Fruit fly (Drosophila melanogaster) whole organism, embryonic: Measurements from ENCODE around the gene CG15406.
A peak's percentile ranks its signal among the peaks of the same experiment; 100 is the strongest.

Experiments
- ATbp ChIP-seq: fragments of 200-800 bp; sonication (Bioruptor generic); optimal IDR thresholded peaks from 2 replicates; lab custom pipeline; 2017; ENCODE audit warnings: missing biosample characterization, mild to moderate bottlenecking, missing genetic modification characterization, missing genetic modification reagents
- Abd-B ChIP-seq: fragments of 200-800 bp; sonication (Bioruptor generic); optimal IDR thresholded peaks from 2 replicates; lab custom pipeline; 2018; ENCODE audit warnings: missing biosample characterization, mild to moderate bottlenecking, missing genetic modification characterization, moderate library complexity
- Antp ChIP-seq: fragments of 200-800 bp; sonication (Bioruptor generic); optimal IDR thresholded peaks from 3 replicates; lab custom pipeline; 2016; ENCODE audit warnings: missing biosample characterization, missing genetic modification characterization
- Blimp-1 ChIP-seq: fragments of 200-800 bp; sonication (Bioruptor generic); optimal IDR thresholded peaks from 3 replicates; lab custom pipeline; 2018; ENCODE audit warnings: missing biosample characterization, missing genetic modification characterization, mild to moderate bottlenecking, moderate library complexity, missing genetic modification reagents
- CG11695 ChIP-seq: fragments of 200-800 bp; sonication (Bioruptor generic); IDR thresholded peaks from 3 replicates; pipeline ENCODE4 v1.3.6; 2022; ENCODE audit warnings: missing biosample characterization, missing genetic modification characterization
- CG14050 ChIP-seq: fragments of 200-800 bp; sonication (Bioruptor generic); IDR thresholded peaks from 3 replicates; pipeline ENCODE4 v1.3.6; 2022; ENCODE audit warnings: missing biosample characterization, missing genetic modification characterization
- CG14965 ChIP-seq: fragments of 200-800 bp; sonication (Bioruptor generic); optimal IDR thresholded peaks from 2 replicates; lab custom pipeline; 2016; ENCODE audit warnings: missing biosample characterization, missing genetic modification characterization, borderline replicate concordance
- CG15011 ChIP-seq: fragments of 200-800 bp; sonication (Bioruptor generic); optimal IDR thresholded peaks from 3 replicates; lab custom pipeline; 2018; ENCODE audit warnings: missing biosample characterization, mild to moderate bottlenecking, missing genetic modification characterization
- CG15601 ChIP-seq: fragments of 200-800 bp; sonication (Bioruptor generic); optimal IDR thresholded peaks from 3 replicates; lab custom pipeline; 2019; ENCODE audit warnings: missing biosample characterization, mild to moderate bottlenecking, missing genetic modification characterization, moderate library complexity
- CG1602 ChIP-seq: fragments of 200-800 bp; sonication (Bioruptor generic); optimal IDR thresholded peaks from 3 replicates; lab custom pipeline; 2016; ENCODE audit warnings: missing biosample characterization, missing genetic modification characterization
- CG17385 ChIP-seq: fragments of 200-800 bp; sonication (Bioruptor generic); optimal IDR thresholded peaks from 3 replicates; lab custom pipeline; 2018; ENCODE audit warnings: missing biosample characterization, mild to moderate bottlenecking, missing genetic modification characterization
- CG17802 ChIP-seq: fragments of 200-800 bp; sonication (Bioruptor generic); optimal IDR thresholded peaks from 2 replicates; lab custom pipeline; 2018; ENCODE audit warnings: missing biosample characterization, mild to moderate bottlenecking, missing genetic modification characterization, moderate library complexity
- CG18011 ChIP-seq: fragments of 200-800 bp; sonication (Bioruptor generic); optimal IDR thresholded peaks from 2 replicates; lab custom pipeline; 2017; ENCODE audit warnings: missing biosample characterization, missing genetic modification characterization, mild to moderate bottlenecking, moderate library complexity, missing genotype
- CG18476 ChIP-seq: fragments of 200-800 bp; sonication (Bioruptor generic); optimal IDR thresholded peaks from 2 replicates; lab custom pipeline; 2016; ENCODE audit warnings: missing biosample characterization, mild to moderate bottlenecking, missing genetic modification characterization
- CG18619 ChIP-seq: fragments of 200-800 bp; sonication (Bioruptor generic); optimal IDR thresholded peaks from 3 replicates; lab custom pipeline; 2017; ENCODE audit warnings: missing biosample characterization, mild to moderate bottlenecking, missing genetic modification characterization
- CG4707 ChIP-seq: fragments of 200-800 bp; sonication (Bioruptor generic); optimal IDR thresholded peaks from 2 replicates; lab custom pipeline; 2018; ENCODE audit warnings: missing biosample characterization, mild to moderate bottlenecking, missing genetic modification characterization, moderate library complexity
- CG6175 ChIP-seq: fragments of 200-800 bp; sonication (Bioruptor generic); IDR thresholded peaks from 3 replicates; pipeline ENCODE4 v1.3.6; 2022; ENCODE audit warnings: missing biosample characterization, missing genetic modification characterization
- CG7271 ChIP-seq: fragments of 200-800 bp; sonication (Bioruptor generic); optimal IDR thresholded peaks from 2 replicates; lab custom pipeline; 2018; ENCODE audit warnings: missing biosample characterization, mild to moderate bottlenecking, missing genetic modification characterization, moderate library complexity
- CG7556 ChIP-seq: fragments of 200-800 bp; sonication (Bioruptor generic); optimal IDR thresholded peaks from 2 replicates; lab custom pipeline; 2017; ENCODE audit warnings: missing biosample characterization, mild to moderate bottlenecking, missing genetic modification characterization
- CG7928 ChIP-seq: fragments of 200-800 bp; sonication (Bioruptor generic); optimal IDR thresholded peaks from 2 replicates; lab custom pipeline; 2017; ENCODE audit warnings: missing biosample characterization, mild to moderate bottlenecking, missing genetic modification characterization
- Camta ChIP-seq: fragments of 200-800 bp; sonication (Bioruptor generic); optimal IDR thresholded peaks from 2 replicates; lab custom pipeline; 2016; ENCODE audit warnings: missing biosample characterization, missing genetic modification characterization
- Dp ChIP-seq: fragments of 200-800 bp; sonication (Bioruptor generic); optimal IDR thresholded peaks from 2 replicates; lab custom pipeline; 2018; ENCODE audit warnings: missing biosample characterization, mild to moderate bottlenecking, missing genetic modification characterization, moderate library complexity
- Hey ChIP-seq: fragments of 200-800 bp; sonication (Bioruptor generic); optimal IDR thresholded peaks from 3 replicates; lab custom pipeline; 2018; ENCODE audit warnings: missing biosample characterization, mild to moderate bottlenecking, missing genetic modification characterization
- HmgD ChIP-seq: fragments of 200-800 bp; sonication (Bioruptor generic); optimal IDR thresholded peaks from 3 replicates; lab custom pipeline; 2016; ENCODE audit warnings: missing biosample characterization, missing genetic modification characterization
- Hsf ChIP-seq: fragments of 200-800 bp; sonication (Bioruptor generic); optimal IDR thresholded peaks from 3 replicates; lab custom pipeline; 2016; ENCODE audit warnings: missing biosample characterization, missing genetic modification characterization
- MBD-R2 ChIP-seq: fragments of 200-800 bp; sonication (Bioruptor generic); IDR thresholded peaks from 2 replicates; pipeline ENCODE4 v1.3.6; 2022; ENCODE audit warnings: missing biosample characterization, missing genetic modification characterization
- Max ChIP-seq: fragments of 200-800 bp; sonication (Bioruptor generic); optimal IDR thresholded peaks from 2 replicates; lab custom pipeline; 2016; ENCODE audit warnings: missing biosample characterization, mild to moderate bottlenecking, missing genetic modification characterization
- Mrtf ChIP-seq: fragments of 200-800 bp; sonication (Bioruptor generic); IDR thresholded peaks from 3 replicates; pipeline ENCODE4 v1.3.6; 2022; ENCODE audit warnings: missing biosample characterization, missing genetic modification characterization
- Myb ChIP-seq: fragments of 200-800 bp; sonication (Bioruptor generic); optimal IDR thresholded peaks from 2 replicates; lab custom pipeline; 2016; ENCODE audit warnings: missing biosample characterization, missing genetic modification characterization
- NK7.1 ChIP-seq: fragments of 200-800 bp; sonication (Bioruptor generic); optimal IDR thresholded peaks from 3 replicates; lab custom pipeline; 2016; ENCODE audit warnings: missing biosample characterization, missing genetic modification characterization
- Opbp ChIP-seq: fragments of 200-800 bp; sonication (Bioruptor generic); IDR thresholded peaks from 3 replicates; pipeline ENCODE4 v1.3.6; 2022; ENCODE audit warnings: missing biosample characterization, missing genetic modification characterization; ENCODE audit not compliant: partially characterized antibody
- Scr ChIP-seq: fragments of 200-800 bp; sonication (Bioruptor generic); IDR thresholded peaks from 2 replicates; pipeline ENCODE4 v1.3.6; 2022; ENCODE audit warnings: missing biosample characterization, missing genetic modification characterization; ENCODE audit not compliant: partially characterized antibody
- Stat92E ChIP-seq, 3 experiments: fragments of >200 bp in 2 of 3; fragments of 200-800 bp in 1 of 3; sonication (Bioruptor generic) in 1 of 3; optimal IDR thresholded peaks; 2 replicates each; lab custom pipeline; 2017 to 2019; ENCODE audit warnings: missing biosample characterization in 3 of 3, missing genetic modification characterization in 3 of 3, mild to moderate bottlenecking in 1 of 3, moderate library complexity in 1 of 3
- Vsx1 ChIP-seq: fragments of 200-800 bp; sonication (Bioruptor generic); optimal IDR thresholded peaks from 2 replicates; lab custom pipeline; 2017; ENCODE audit warnings: missing biosample characterization, mild to moderate bottlenecking, missing genetic modification characterization, missing genetic modification reagents
- aop ChIP-seq: fragments of 200-800 bp; sonication (Bioruptor generic); IDR thresholded peaks from 2 replicates; pipeline ENCODE4 v1.3.6; 2022; ENCODE audit warnings: missing biosample characterization, missing genetic modification characterization
- ase ChIP-seq: fragments of 200-800 bp; sonication (Bioruptor generic); IDR thresholded peaks from 3 replicates; pipeline ENCODE4 v1.3.6; 2022; ENCODE audit warnings: missing biosample characterization, missing genetic modification characterization
- ato ChIP-seq: fragments of 200-800 bp; sonication (Bioruptor generic); IDR thresholded peaks from 2 replicates; pipeline ENCODE4 v1.3.6; 2022; ENCODE audit warnings: missing biosample characterization, missing genetic modification characterization; ENCODE audit not compliant: partially characterized antibody
- cas ChIP-seq: fragments of 200-800 bp; sonication (Bioruptor generic); IDR thresholded peaks from 2 replicates; pipeline ENCODE4 v1.3.6; 2022; ENCODE audit warnings: missing biosample characterization, missing genetic modification characterization
- ci ChIP-seq: fragments of 200-800 bp; sonication (Bioruptor generic); IDR thresholded peaks from 3 replicates; pipeline ENCODE4 v1.3.6; 2022; ENCODE audit warnings: missing biosample characterization, missing genetic modification characterization
- eve ChIP-seq, 2 experiments: fragments of >200 bp; optimal IDR thresholded peaks; 2 replicates each; lab custom pipeline; 2017; ENCODE audit warnings: missing biosample characterization in 2 of 2, missing genetic modification characterization in 2 of 2
- fru ChIP-seq: fragments of >200 bp; optimal IDR thresholded peaks from 2 replicates; lab custom pipeline; 2017
- gfzf ChIP-seq: fragments of 200-800 bp; sonication (Bioruptor generic); optimal IDR thresholded peaks from 2 replicates; lab custom pipeline; 2016; ENCODE audit warnings: missing biosample characterization, mild to moderate bottlenecking, missing genetic modification characterization, moderate library complexity
- hth ChIP-seq: fragments of >200 bp; optimal IDR thresholded peaks from 2 replicates; lab custom pipeline; 2017; ENCODE audit warnings: inconsistent platforms
- schlank ChIP-seq: fragments of 200-800 bp; sonication (Bioruptor generic); optimal IDR thresholded peaks from 2 replicates; lab custom pipeline; 2018; ENCODE audit warnings: missing biosample characterization, mild to moderate bottlenecking, missing genetic modification characterization
- slbo ChIP-seq: fragments of 200-800 bp; sonication (Bioruptor generic); IDR thresholded peaks from 2 replicates; pipeline ENCODE4 v1.3.6; 2022; ENCODE audit warnings: missing biosample characterization, missing genetic modification characterization
- sug ChIP-seq: fragments of 200-800 bp; optimal IDR thresholded peaks from 2 replicates; lab custom pipeline; 2019; ENCODE audit warnings: missing biosample characterization, mild to moderate bottlenecking, missing genetic modification characterization, moderate library complexity
- tio ChIP-seq: fragments of 200-800 bp; sonication (Bioruptor generic); optimal IDR thresholded peaks from 2 replicates; lab custom pipeline; 2017; ENCODE audit warnings: missing biosample characterization, missing genetic modification characterization, inconsistent platforms
- ttk ChIP-seq: fragments of 200-800 bp; sonication (Bioruptor generic); IDR thresholded peaks from 2 replicates; pipeline ENCODE4 v2.1.2; 2022; ENCODE audit warnings: missing biosample characterization, missing genetic modification characterization
- vvl ChIP-seq: fragments of 200-800 bp; sonication (Bioruptor generic); IDR thresholded peaks from 2 replicates; pipeline ENCODE4 v1.3.6; 2022; ENCODE audit warnings: missing biosample characterization, missing genetic modification characterization

Gene CG15406

dm6 chr2L:3354642-3355380, 45.8 kb downstream of the CG15406 start, which contains the start of gene E23 (continued):
- TF ChIP-seq Abd-B (GFP tag; lab: Kevin White, UChicago): peak; percentile 98
- TF ChIP-seq eve (GFP tag; optimal IDR thresholded peaks at IDR 0.05; lab: Kevin White, UChicago): peak in 1 of 2 experiments; percentile 97
- peak; percentile 89 for TF ChIP-seq HmgD (GFP tag; lab: Kevin White, UChicago)
- peak; percentile 92 for TF ChIP-seq schlank (tag; lab: Kevin White, UChicago)
- TF ChIP-seq CG7556 (GFP tag; lab: Kevin White, UChicago): peak; percentile 100
- TF ChIP-seq CG14050 (GFP tag; lab: Robert Waterston, UW): peak; percentile 97
- TF ChIP-seq Stat92E (GFP tag; optimal IDR thresholded peaks at IDR 0.05; lab: Kevin White, UChicago): peak in 1 of 3 experiments; percentile 98
- peak; percentile 98 for TF ChIP-seq vvl (GFP tag; lab: Robert Waterston, UW)
- TF ChIP-seq ATbp (GFP tag; lab: Kevin White, UChicago): peak; percentile 99
- TF ChIP-seq Blimp-1 (GFP tag; lab: Kevin White, UChicago): peak; percentile 98
- TF ChIP-seq CG17385 (GFP tag; lab: Kevin White, UChicago): peak; percentile 98
- TF ChIP-seq NK7.1: peak; percentile 91
- peak; percentile 31 for TF ChIP-seq Dp (GFP tag; lab: Kevin White, UChicago)
- no peak for TF ChIP-seq Scr (GFP tag; lab: Robert Waterston, UW)
- peak; percentile 81 for TF ChIP-seq CG7928
- TF ChIP-seq fru (lab: Kevin White, UChicago): no peak
- TF ChIP-seq Antp (GFP tag; lab: Kevin White, UChicago): peak; percentile 92
- TF ChIP-seq ato: peak; percentile 61; the same call in 1 of the 2 replicates
- TF ChIP-seq CG15011: peak; percentile 97
- peak; percentile 88 for TF ChIP-seq Hey (tag; lab: Kevin White, UChicago)
- TF ChIP-seq CG4707 (GFP tag; lab: Kevin White, UChicago): peak; percentile 93
- TF ChIP-seq ttk (GFP tag; lab: Robert Waterston, UW): peak; percentile 97
- TF ChIP-seq tio: peak; percentile 99
- peak; percentile 96 for TF ChIP-seq CG18476
- TF ChIP-seq MBD-R2: peak; percentile 92
- TF ChIP-seq Camta (GFP tag; lab: Kevin White, UChicago): peak; percentile 96
- TF ChIP-seq cas (GFP tag; lab: Robert Waterston, UW): peak; percentile 95
- TF ChIP-seq CG17802 (tag; lab: Kevin White, UChicago): peak; percentile 90
- TF ChIP-seq Mrtf (GFP tag; lab: Robert Waterston, UW): peak; percentile 96
- TF ChIP-seq ci: peak; percentile 97
- peak; percentile 95 for TF ChIP-seq CG6175 (GFP tag; lab: Robert Waterston, UW)
- TF ChIP-seq aop: peak; percentile 90
- peak; percentile 97 for TF ChIP-seq ase (GFP tag; lab: Robert Waterston, UW)
- TF ChIP-seq Opbp (GFP tag; lab: Robert Waterston, UW): peak; percentile 69; the same call in 2 of the 3 replicates
- TF ChIP-seq Myb (GFP tag; lab: Kevin White, UChicago): peak; percentile 77
- peak; percentile 99 for TF ChIP-seq CG18619 (GFP tag; lab: Kevin White, UChicago)
- TF ChIP-seq Max: peak; percentile 99
- TF ChIP-seq sug: peak; percentile 97
- peak; percentile 98 for TF ChIP-seq slbo (GFP tag; lab: Robert Waterston, UW)
- TF ChIP-seq Vsx1 (GFP tag; lab: Kevin White, UChicago): peak; percentile 97
- peak; percentile 20 for TF ChIP-seq CG14965 (GFP tag; lab: Kevin White, UChicago)
- peak; percentile 92 for TF ChIP-seq CG18011
- peak; percentile 99 for TF ChIP-seq CG11695 (GFP tag; lab: Robert Waterston, UW)
- TF ChIP-seq CG1602 (GFP tag; lab: Kevin White, UChicago): peak; percentile 99
- TF ChIP-seq gfzf: no peak
- TF ChIP-seq CG7271: peak; percentile 83
- peak; percentile 99 for TF ChIP-seq CG15601 (tag; lab: Kevin White, UChicago)
- TF ChIP-seq Hsf (GFP tag; lab: Kevin White, UChicago): peak; percentile 98
- TF ChIP-seq hth (lab: Kevin White, UChicago): no peak
